Worm (Caenorhabditis elegans) whole organism, L4/young adult: ENCODE measurements around the gene cpr-3.

Experiments
- W03F9.2 ChIP-seq: fragments of 150-350 bp; optimal IDR thresholded peaks from 2 replicates; lab custom pipeline; 2014; ENCODE audit warnings: missing biosample characterization, missing genetic modification characterization
- dao-5 ChIP-seq: sonication (generic microtip); optimal IDR thresholded peaks from 2 replicates; lab custom pipeline; 2016; ENCODE audit warnings: missing genotype, missing genetic modification characterization, moderate library complexity, missing compliant biosample characterization

ce11 chrV:15264131-15264530 is 34.4 kb downstream of the cpr-3 start, which contains the start of gene M01B2.12:
- TF ChIP-seq dao-5: no peak
- TF ChIP-seq W03F9.2 (tag; lab: Kevin White, UChicago): no peak
